Worm (Caenorhabditis elegans): ENCODE data around the gene T09F3.4.

- TF ChIP-seq tra-4 (tag; optimal IDR thresholded peaks at IDR 0.05), result no peak
- TF ChIP-seq hnd-1 (tag; optimal IDR thresholded peaks at IDR 0.05), result no peak
- no peak for TF ChIP-seq ceh-13 (GFP tag; optimal IDR thresholded peaks at IDR 0.05)
- no peak for TF ChIP-seq tbx-37 (GFP tag; conservative IDR thresholded peaks at IDR 0.05)
- no peak for TF ChIP-seq ama-1 (optimal IDR thresholded peaks at IDR 0.05)
- no peak for TF ChIP-seq F13C5.2 (tag; optimal IDR thresholded peaks at IDR 0.05)
- no peak for TF ChIP-seq hmbx-1 (tag; optimal IDR thresholded peaks at IDR 0.05)
- no peak for TF ChIP-seq tbx-11 (GFP tag; IDR thresholded peaks at IDR 0.05)
- TF ChIP-seq aly-1 (tag; optimal IDR thresholded peaks at IDR 0.05), result no peak
- no peak for TF ChIP-seq scrt-1 (GFP tag; IDR thresholded peaks at IDR 0.05)
- TF ChIP-seq flt-1 (GFP tag; IDR thresholded peaks at IDR 0.05), result no peak
These were observed 49.6 kb downstream of the T09F3.4 start for ce11 chrII:10444971-10445707.

All from whole organism, early embryonic.